Worm (Caenorhabditis elegans): ENCODE data around the gene pqn-31.

DNA sequence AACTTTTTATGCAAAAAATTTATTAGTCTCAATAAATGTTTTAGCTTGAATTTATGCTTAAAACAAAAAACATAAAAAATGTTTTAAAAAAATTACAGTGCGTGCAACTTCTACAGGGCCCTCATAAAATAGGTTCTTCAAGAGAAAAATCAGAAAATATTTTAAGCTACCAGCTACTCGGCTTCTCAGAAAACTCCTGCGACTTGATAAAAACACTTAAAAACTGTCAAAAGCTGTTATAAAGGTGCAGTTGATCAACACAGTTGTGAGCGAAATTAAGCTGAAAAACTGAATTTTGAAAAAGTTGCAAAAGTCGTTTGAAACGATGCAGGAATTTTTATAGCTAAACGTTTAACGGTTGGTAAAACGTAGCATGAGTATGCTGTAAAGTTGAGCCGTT lies 20.6 kb upstream of the pqn-31 start:
- TF ChIP-seq attf-4 (tag; optimal IDR thresholded peaks at IDR 0.05) (no peak), dpl-1 (GFP tag; optimal IDR thresholded peaks at IDR 0.05) (no peak), hmg-1.1 (GFP tag; IDR thresholded peaks at IDR 0.05) (peak; percentile 67; the same call in 1 of the 2 replicates), nhr-76 (tag; optimal IDR thresholded peaks at IDR 0.05) (no peak), nhr-11 (tag; optimal IDR thresholded peaks at IDR 0.05) (no peak), R02D3.7 (tag; optimal IDR thresholded peaks at IDR 0.05) (no peak), pqm-1 (tag; optimal IDR thresholded peaks at IDR 0.05) (no peak), zag-1 (tag; optimal IDR thresholded peaks at IDR 0.05) (no peak), nhr-42 (GFP tag; IDR thresholded peaks at IDR 0.05) (no peak), dmd-9 (GFP tag; IDR thresholded peaks at IDR 0.05) (0 out of 2 replicates have a peak, but pooled peaks have one; percentile 47), nhr-25 (tag; optimal IDR thresholded peaks at IDR 0.05; ENCODE audit: borderline replicate concordance, insufficient read depth) (no peak), nhr-48 (tag; optimal IDR thresholded peaks at IDR 0.05) (no peak), spr-1 (tag; optimal IDR thresholded peaks at IDR 0.05) (no peak), ztf-11 (tag; optimal IDR thresholded peaks at IDR 0.05) (no peak)

Data from whole organism, L4 larva.